Worm (Caenorhabditis elegans) whole organism, young adult: ENCODE results near the gene K10B4.1.

Source experiments
- F10E7.11 ChIP-seq: sonication (generic microtip); optimal IDR thresholded peaks from 2 replicates; lab custom pipeline; 2017; ENCODE audit warnings: mild to moderate bottlenecking, missing genetic modification characterization, moderate library complexity, missing compliant biosample characterization
- ama-1 ChIP-seq, 3 experiments: fragments of 150-350 bp in 1 of 3; sonication (generic microtip) in 2 of 3; optimal IDR thresholded peaks; 2 replicates each; lab custom pipeline; 2014 to 2018; ENCODE audit warnings: missing biosample characterization in 2 of 3, missing genetic modification characterization in 2 of 3, missing genetic modification reagents in 2 of 3
- cebp-2 ChIP-seq: fragments of 200-800 bp; sonication (Bioruptor generic); IDR thresholded peaks from 2 replicates; pipeline ENCODE4 v1.3.6; 2022; ENCODE audit warnings: missing genetic modification characterization, missing compliant biosample characterization
- lin-40 ChIP-seq: sonication (generic microtip); optimal IDR thresholded peaks from 2 replicates; lab custom pipeline; 2016; ENCODE audit warnings: missing genetic modification characterization, mild to moderate bottlenecking, missing compliant biosample characterization, missing genotype, missing genetic modification reagents
- nfya-1 ChIP-seq: sonication (generic microtip); optimal IDR thresholded peaks from 2 replicates; lab custom pipeline; 2017; ENCODE audit warnings: antibody characterized with exemption, missing compliant biosample characterization, missing genetic modification characterization, borderline replicate concordance; ENCODE audit not compliant: insufficient read depth
- nhr-27 ChIP-seq: fragments of 200-800 bp; sonication (Bioruptor generic); optimal IDR thresholded peaks from 2 replicates; lab custom pipeline; 2018; ENCODE audit warnings: mild to moderate bottlenecking, missing genetic modification characterization, moderate library complexity, missing compliant biosample characterization
- nhr-90 ChIP-seq: sonication (generic microtip); optimal IDR thresholded peaks from 2 replicates; lab custom pipeline; 2016; ENCODE audit warnings: missing genotype, mild to moderate bottlenecking, missing genetic modification characterization, missing compliant biosample characterization
- pha-4 ChIP-seq: fragments of 150-350 bp; sonication (generic microtip); optimal IDR thresholded peaks from 2 replicates; lab custom pipeline; 2014; ENCODE audit warnings: missing biosample characterization, missing genetic modification reagents, missing genetic modification characterization
- rcor-1 ChIP-seq: fragments of 200-800 bp; sonication (Bioruptor generic); IDR thresholded peaks from 2 replicates; pipeline ENCODE4 v1.3.6; 2022; ENCODE audit warnings: missing genetic modification reagents, missing genetic modification characterization, missing compliant biosample characterization
- rec-8 ChIP-seq, 2 experiments: sonication (generic microtip); optimal IDR thresholded peaks; 2 replicates each; lab custom pipeline; 2016; ENCODE audit warnings: mild to moderate bottlenecking in 2 of 2, missing genetic modification characterization in 2 of 2, missing genetic modification reagents in 2 of 2, missing genotype in 2 of 2, missing biosample characterization in 1 of 2, missing compliant biosample characterization in 1 of 2, moderate library complexity in 1 of 2
- snpc-1.3 ChIP-seq: sonication (generic microtip); optimal IDR thresholded peaks from 2 replicates; lab custom pipeline; 2017; ENCODE audit warnings: missing genetic modification characterization, mild to moderate bottlenecking, missing compliant biosample characterization, antibody characterized with exemption, moderate library complexity, missing genotype, missing genetic modification reagents; ENCODE audit not compliant: insufficient read depth
- somi-1 ChIP-seq: fragments of 200-800 bp; sonication (Bioruptor generic); optimal IDR thresholded peaks from 2 replicates; lab custom pipeline; 2018; ENCODE audit warnings: mild to moderate bottlenecking, missing genetic modification characterization, missing compliant biosample characterization
- ztf-22 ChIP-seq: fragments of 200-800 bp; sonication (Bioruptor generic); optimal IDR thresholded peaks from 2 replicates; lab custom pipeline; 2018; ENCODE audit warnings: mild to moderate bottlenecking, missing genetic modification characterization, moderate library complexity, missing compliant biosample characterization

- no peak for TF ChIP-seq ama-1 (optimal IDR thresholded peaks at IDR 0.05; lab: Kevin White, UChicago)
- TF ChIP-seq ama-1 (GFP tag; optimal IDR thresholded peaks at IDR 0.05; lab: Kevin White, UChicago) = no peak
- no peak for TF ChIP-seq rec-8 (tag; optimal IDR thresholded peaks at IDR 0.05; lab: Kevin White, UChicago)
- TF ChIP-seq rcor-1 (GFP tag; lab: Robert Waterston, UW) = no peak
- TF ChIP-seq nhr-90 = no peak
- TF ChIP-seq snpc-1.3 (tag; lab: Kevin White, UChicago) = no peak
- no peak for TF ChIP-seq somi-1
- no peak for TF ChIP-seq cebp-2 (GFP tag; lab: Robert Waterston, UW)
- no peak for TF ChIP-seq ztf-22
- no peak for TF ChIP-seq nhr-27
- no peak for TF ChIP-seq lin-40 (tag; lab: Kevin White, UChicago)
- no peak for TF ChIP-seq nfya-1 (tag; lab: Kevin White, UChicago)
- no peak for TF ChIP-seq pha-4
- no peak for TF ChIP-seq F10E7.11 (tag; lab: Kevin White, UChicago)
Measured at ce11 chrII:188967-189366, 53.7 kb downstream of the K10B4.1 start, which contains the start of gene T01D1.5.
